Worm (Caenorhabditis elegans) whole organism, dauer: ENCODE data around the gene pct-1.

Experiments used
- unc-62 ChIP-seq: sonication (generic microtip); optimal IDR thresholded peaks from 2 replicates; lab custom pipeline; 2017; ENCODE audit warnings: missing biosample characterization, missing genetic modification reagents, missing genetic modification characterization

pct-1 gene

ce11 chrIV:8226474-8226873 lies 50.2 kb downstream of the pct-1 start:
- TF ChIP-seq unc-62: no peak

- no peak for TF ChIP-seq unc-62
Measured at ce11 chrIV:8229523-8229922, 53.2 kb downstream of the pct-1 start.

- TF ChIP-seq unc-62: no peak
Measured at ce11 chrIV:8232428-8232827, 56.1 kb downstream of the pct-1 start.

DNA sequence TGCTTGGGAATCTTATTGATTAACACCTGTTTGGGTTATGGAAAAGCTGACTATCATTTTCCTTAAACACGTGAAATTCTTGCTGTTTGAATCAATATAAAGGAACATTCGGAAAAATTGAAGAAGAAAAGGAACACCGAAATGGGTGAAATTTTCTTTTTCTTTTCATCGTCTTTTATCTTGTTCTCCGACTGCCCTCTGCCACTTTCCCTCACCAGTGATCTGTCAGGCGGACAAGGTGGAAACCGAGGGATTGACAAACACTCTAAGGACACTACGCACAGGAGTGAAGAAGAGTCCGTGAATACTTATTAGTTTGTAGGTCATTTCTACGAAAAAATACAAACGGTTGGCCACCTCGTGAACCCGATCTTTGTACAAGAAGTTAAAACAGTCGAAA lies 57.0 kb downstream of the pct-1 start:
- no peak for TF ChIP-seq unc-62

DNA sequence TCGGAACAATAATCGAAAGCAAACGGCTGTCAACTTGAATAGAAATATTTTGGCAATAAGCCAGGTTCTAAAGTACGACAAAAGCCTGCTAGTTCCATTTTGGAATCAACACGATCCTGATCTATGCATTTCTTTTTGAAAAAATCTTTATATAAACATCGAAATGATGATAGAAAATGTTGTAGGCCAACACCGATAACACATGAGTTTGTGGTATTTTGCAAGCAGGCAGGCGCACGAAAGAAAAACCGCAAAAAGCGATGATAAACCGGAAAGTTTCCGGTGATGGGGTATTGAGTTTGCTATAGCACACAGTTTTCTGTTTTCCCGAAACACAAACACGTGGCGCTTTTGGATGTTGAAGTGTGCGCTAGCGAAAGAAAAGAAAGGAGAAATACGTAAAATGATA lies 57.8 kb downstream of the pct-1 start:
- TF ChIP-seq unc-62: no peak

DNA sequence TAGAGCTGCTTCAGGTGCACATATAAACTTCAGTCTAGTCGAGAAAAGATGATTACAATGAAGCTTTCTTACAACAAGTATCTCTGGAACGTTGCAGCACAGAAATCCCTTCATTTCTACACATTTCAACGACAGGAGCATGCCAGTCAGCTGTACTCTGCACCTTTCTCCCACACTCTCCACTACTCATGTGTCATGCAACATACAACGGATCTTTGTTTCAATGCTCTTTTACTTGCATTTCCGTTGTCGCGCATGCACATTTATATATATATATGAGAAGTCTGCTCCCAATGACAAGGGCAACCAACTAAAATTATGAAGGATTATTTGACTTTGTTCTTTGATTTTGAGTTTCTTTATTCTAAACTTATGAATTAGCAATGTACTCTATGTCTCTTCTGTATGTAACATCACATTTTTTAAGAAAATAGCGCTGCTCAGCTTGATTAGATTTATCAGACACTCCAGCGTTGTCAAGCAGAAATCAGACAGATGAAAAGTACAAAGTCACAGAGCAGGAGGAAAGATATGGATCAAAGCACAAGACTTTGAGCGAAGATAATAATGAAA lies 58.9 kb downstream of the pct-1 start:
- TF ChIP-seq unc-62: no peak

DNA sequence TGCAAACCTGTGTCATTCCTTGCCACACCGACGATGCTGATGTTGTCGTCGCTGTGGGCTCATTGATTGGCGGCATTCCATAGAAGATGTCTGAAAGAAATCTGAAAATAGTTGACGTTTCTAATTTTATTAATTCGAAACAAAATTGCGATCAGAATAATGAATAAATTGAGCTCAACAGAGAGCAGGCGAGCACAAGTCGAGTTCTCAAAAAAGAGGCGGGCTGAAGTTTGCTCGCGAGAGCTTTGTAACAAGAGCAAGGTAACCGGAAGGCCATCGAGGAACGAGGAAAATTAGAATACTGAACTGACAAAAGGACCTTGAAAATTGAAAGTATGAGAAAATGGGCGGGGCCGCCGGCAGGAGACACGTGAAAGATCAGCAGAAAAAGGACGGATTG lies 60.2 kb downstream of the pct-1 start, which contains the start of gene nhr-66:
Gene nhr-66 (minus strand): TSS at position 101 of the 400 bp plus-strand sequence.
- no peak for TF ChIP-seq unc-62
